Fruit fly (Drosophila melanogaster) whole organism, embryonic: ENCODE measurements around the gene ninaB.

Source experiments
- Aef1 ChIP-seq: fragments of 200-800 bp; sonication (Bioruptor generic); IDR thresholded peaks from 3 replicates; pipeline ENCODE4 v1.3.6; 2022; ENCODE audit warnings: missing biosample characterization, missing genetic modification characterization
- Atf6 ChIP-seq: fragments of 200-800 bp; sonication (Bioruptor generic); IDR thresholded peaks from 2 replicates; pipeline ENCODE4 v1.3.6; 2022; ENCODE audit warnings: missing biosample characterization, missing genetic modification characterization
- B-H2 ChIP-seq: fragments of 200-800 bp; sonication (Bioruptor generic); optimal IDR thresholded peaks from 2 replicates; lab custom pipeline; 2018; ENCODE audit warnings: missing biosample characterization, mild to moderate bottlenecking, missing genetic modification characterization
- CG10366 ChIP-seq: fragments of 200-800 bp; sonication (Bioruptor generic); IDR thresholded peaks from 2 replicates; pipeline ENCODE4 v1.3.6; 2022; ENCODE audit warnings: missing biosample characterization, missing genetic modification characterization
- CG10654 ChIP-seq: fragments of 200-800 bp; sonication (Bioruptor generic); optimal IDR thresholded peaks from 2 replicates; lab custom pipeline; 2016; ENCODE audit warnings: missing biosample characterization, missing genetic modification characterization
- CG11085 ChIP-seq: fragments of 200-800 bp; sonication (Bioruptor generic); IDR thresholded peaks from 2 replicates; pipeline ENCODE4 v1.3.6; 2022; ENCODE audit warnings: missing biosample characterization, missing genetic modification characterization
- CG11456 ChIP-seq: fragments of 200-800 bp; sonication (Bioruptor generic); IDR thresholded peaks from 3 replicates; pipeline ENCODE4 v1.3.6; 2022; ENCODE audit warnings: missing biosample characterization, missing genetic modification characterization
- CG12236 ChIP-seq: fragments of 200-800 bp; sonication (Bioruptor generic); optimal IDR thresholded peaks from 2 replicates; lab custom pipeline; 2016; ENCODE audit warnings: missing biosample characterization, missing genetic modification characterization
- CG1233 ChIP-seq: fragments of 200-800 bp; sonication (Bioruptor generic); optimal IDR thresholded peaks from 4 replicates; lab custom pipeline; 2018; ENCODE audit warnings: missing biosample characterization, mild to moderate bottlenecking, missing genetic modification characterization
- CG15011 ChIP-seq: fragments of 200-800 bp; sonication (Bioruptor generic); optimal IDR thresholded peaks from 3 replicates; lab custom pipeline; 2018; ENCODE audit warnings: missing biosample characterization, mild to moderate bottlenecking, missing genetic modification characterization
- CG1832 ChIP-seq: fragments of 200-800 bp; sonication (Bioruptor generic); optimal IDR thresholded peaks from 2 replicates; lab custom pipeline; 2017; ENCODE audit warnings: missing biosample characterization, mild to moderate bottlenecking, missing genetic modification characterization, inconsistent platforms
- CG2116 ChIP-seq: fragments of 200-800 bp; sonication (Bioruptor generic); optimal IDR thresholded peaks from 3 replicates; lab custom pipeline; 2018; ENCODE audit warnings: missing biosample characterization, mild to moderate bottlenecking, missing genetic modification characterization
- CG31388 ChIP-seq: fragments of 200-800 bp; sonication (Bioruptor generic); optimal IDR thresholded peaks from 2 replicates; lab custom pipeline; 2016; ENCODE audit warnings: missing biosample characterization, missing genetic modification characterization
- CG3163 ChIP-seq: fragments of 200-800 bp; sonication (Bioruptor generic); optimal IDR thresholded peaks from 3 replicates; lab custom pipeline; 2016; ENCODE audit warnings: missing biosample characterization, missing genetic modification characterization
- CG34422 ChIP-seq: fragments of 200-800 bp; sonication (Bioruptor generic); IDR thresholded peaks from 3 replicates; pipeline ENCODE4 v1.3.6; 2022; ENCODE audit warnings: missing biosample characterization, missing genetic modification characterization
- CG43689 ChIP-seq: fragments of 200-800 bp; sonication (Bioruptor generic); IDR thresholded peaks from 2 replicates; pipeline ENCODE4 v1.3.6; 2022; ENCODE audit warnings: missing biosample characterization, missing genetic modification characterization
- CG4820 ChIP-seq: fragments of 200-800 bp; sonication (Bioruptor generic); optimal IDR thresholded peaks from 3 replicates; lab custom pipeline; 2016; ENCODE audit warnings: missing biosample characterization, missing genetic modification characterization
- CG7271 ChIP-seq: fragments of 200-800 bp; sonication (Bioruptor generic); optimal IDR thresholded peaks from 2 replicates; lab custom pipeline; 2018; ENCODE audit warnings: missing biosample characterization, mild to moderate bottlenecking, missing genetic modification characterization, moderate library complexity
- CG8478 ChIP-seq: fragments of >200 bp; optimal IDR thresholded peaks from 2 replicates; lab custom pipeline; 2018
- CTCF ChIP-seq: fragments of 200-800 bp; sonication (Bioruptor generic); optimal IDR thresholded peaks from 2 replicates; lab custom pipeline; 2017; ENCODE audit warnings: missing biosample characterization, mild to moderate bottlenecking, missing genetic modification characterization, moderate library complexity
- MTF-1 ChIP-seq: fragments of 200-800 bp; sonication (Bioruptor generic); optimal IDR thresholded peaks from 2 replicates; lab custom pipeline; 2018; ENCODE audit warnings: missing biosample characterization, mild to moderate bottlenecking, missing genetic modification characterization, borderline replicate concordance
- Med ChIP-seq: fragments of 200-800 bp; sonication (Bioruptor generic); peaks from one replicate; lab custom pipeline; 2016; ENCODE audit warnings: missing biosample characterization, missing genetic modification characterization, mild to moderate bottlenecking, inconsistent platforms, moderate library complexity
- NC2α ChIP-seq: fragments of 200-800 bp; sonication (Bioruptor generic); optimal IDR thresholded peaks from 2 replicates; lab custom pipeline; 2016; ENCODE audit warnings: missing biosample characterization, missing genetic modification characterization
- Oli ChIP-seq: fragments of 200-800 bp; sonication (Bioruptor generic); optimal IDR thresholded peaks from 2 replicates; lab custom pipeline; 2018; ENCODE audit warnings: missing biosample characterization, mild to moderate bottlenecking, missing genetic modification characterization, moderate library complexity
- Vsx1 ChIP-seq: fragments of 200-800 bp; sonication (Bioruptor generic); optimal IDR thresholded peaks from 2 replicates; lab custom pipeline; 2017; ENCODE audit warnings: missing biosample characterization, mild to moderate bottlenecking, missing genetic modification characterization, missing genetic modification reagents
- abd-A ChIP-seq: fragments of 200-800 bp; sonication (Bioruptor generic); optimal IDR thresholded peaks from 3 replicates; lab custom pipeline; 2019; ENCODE audit warnings: missing biosample characterization, mild to moderate bottlenecking, missing genetic modification characterization, moderate library complexity
- bsh ChIP-seq, 2 experiments: fragments of 200-800 bp; sonication (Bioruptor generic); optimal IDR thresholded peaks; 2 replicates each; lab custom pipeline; 2017 to 2018; ENCODE audit warnings: mild to moderate bottlenecking in 2 of 2, missing biosample characterization in 2 of 2, missing genetic modification characterization in 2 of 2, moderate library complexity in 1 of 2
- chm ChIP-seq: fragments of 200-800 bp; sonication (Bioruptor generic); IDR thresholded peaks from 2 replicates; pipeline ENCODE4 v1.3.6; 2022; ENCODE audit warnings: missing biosample characterization, missing genetic modification characterization
- danr ChIP-seq: fragments of 200-800 bp; sonication (Bioruptor generic); IDR thresholded peaks from 2 replicates; pipeline ENCODE4 v1.3.6; 2022; ENCODE audit warnings: missing biosample characterization, missing genetic modification characterization
- dati ChIP-seq: fragments of 200-800 bp; sonication (Bioruptor generic); IDR thresholded peaks from 2 replicates; pipeline ENCODE4 v1.3.6; 2022; ENCODE audit warnings: missing biosample characterization, missing genetic modification characterization
- dimm ChIP-seq: fragments of 200-800 bp; sonication (Bioruptor generic); IDR thresholded peaks from 2 replicates; pipeline ENCODE4 v1.3.6; 2022; ENCODE audit warnings: missing biosample characterization, missing genetic modification characterization
- emc ChIP-seq: fragments of 200-800 bp; sonication (Bioruptor generic); optimal IDR thresholded peaks from 2 replicates; lab custom pipeline; 2016; ENCODE audit warnings: missing biosample characterization, missing genetic modification characterization
- ems ChIP-seq: fragments of 200-800 bp; sonication (Bioruptor generic); optimal IDR thresholded peaks from 3 replicates; lab custom pipeline; 2016; ENCODE audit warnings: missing biosample characterization, missing genetic modification characterization
- hbn ChIP-seq: fragments of 200-800 bp; sonication (Bioruptor generic); IDR thresholded peaks from 2 replicates; pipeline ENCODE4 v1.3.6; 2022; ENCODE audit warnings: missing biosample characterization, missing genetic modification characterization; ENCODE audit not compliant: partially characterized antibody
- inv ChIP-seq: fragments of 200-800 bp; sonication (Bioruptor generic); IDR thresholded peaks from 2 replicates; pipeline ENCODE4 v1.3.6; 2022; ENCODE audit warnings: missing biosample characterization, missing genetic modification characterization; ENCODE audit not compliant: partially characterized antibody
- jumu ChIP-seq: fragments of 200-800 bp; sonication (Bioruptor generic); optimal IDR thresholded peaks from 3 replicates; lab custom pipeline; 2016; ENCODE audit warnings: missing biosample characterization, missing genetic modification characterization
- ken ChIP-seq: fragments of 200-800 bp; sonication (Bioruptor generic); IDR thresholded peaks from 3 replicates; pipeline ENCODE4 v1.3.6; 2022; ENCODE audit warnings: missing biosample characterization, missing genetic modification characterization
- lab ChIP-seq: fragments of 200-800 bp; sonication (Bioruptor generic); optimal IDR thresholded peaks from 3 replicates; lab custom pipeline; 2017; ENCODE audit warnings: missing biosample characterization, missing genetic modification characterization, mild to moderate bottlenecking, moderate library complexity, missing genetic modification reagents
- lilli ChIP-seq: fragments of 200-800 bp; sonication (Bioruptor generic); optimal IDR thresholded peaks from 3 replicates; lab custom pipeline; 2016; ENCODE audit warnings: missing biosample characterization, missing genetic modification characterization
- nerfin-1 ChIP-seq: fragments of 200-800 bp; sonication (Bioruptor generic); optimal IDR thresholded peaks from 3 replicates; lab custom pipeline; 2019; ENCODE audit warnings: missing biosample characterization, mild to moderate bottlenecking, missing genetic modification characterization, moderate library complexity
- pb ChIP-seq: fragments of 200-800 bp; sonication (Bioruptor generic); optimal IDR thresholded peaks from 3 replicates; lab custom pipeline; 2016; ENCODE audit warnings: missing biosample characterization, missing genetic modification characterization
- prd ChIP-seq, 3 experiments: fragments of >200 bp in 2 of 3; fragments of 200-800 bp in 1 of 3; sonication (Bioruptor generic) in 1 of 3; optimal IDR thresholded peaks in 2 of 3; IDR thresholded peaks in 1 of 3; 2 replicates in 2 of 3; 3 replicates in 1 of 3; pipeline versions ENCODE4 v1.3.6 to Lab custom; 2017 to 2022; ENCODE audit warnings: missing biosample characterization in 1 of 3, missing genetic modification characterization in 1 of 3
- pum ChIP-seq: fragments of 200-800 bp; sonication (Bioruptor generic); optimal IDR thresholded peaks from 2 replicates; lab custom pipeline; 2016; ENCODE audit warnings: missing biosample characterization, missing genetic modification characterization
- schlank ChIP-seq: fragments of 200-800 bp; sonication (Bioruptor generic); optimal IDR thresholded peaks from 2 replicates; lab custom pipeline; 2018; ENCODE audit warnings: missing biosample characterization, mild to moderate bottlenecking, missing genetic modification characterization
- sim ChIP-seq: fragments of 200-800 bp; sonication (Bioruptor generic); IDR thresholded peaks from 2 replicates; pipeline ENCODE4 v1.3.6; 2022; ENCODE audit warnings: missing biosample characterization, missing genetic modification characterization
- sr ChIP-seq: fragments of 200-800 bp; sonication (Bioruptor generic); IDR thresholded peaks from 3 replicates; pipeline ENCODE4 v1.3.6; 2022; ENCODE audit warnings: missing biosample characterization, missing genetic modification characterization
- stc ChIP-seq: fragments of 200-800 bp; sonication (Bioruptor generic); IDR thresholded peaks from 2 replicates; pipeline ENCODE4 v1.3.6; 2022; ENCODE audit warnings: missing biosample characterization, missing genetic modification characterization
- tll ChIP-seq, 2 experiments: fragments of 200-800 bp in 1 of 2; fragments of >200 bp in 1 of 2; sonication (Bioruptor generic) in 1 of 2; optimal IDR thresholded peaks; 2 replicates each; lab custom pipeline; 2017 to 2019; ENCODE audit warnings: missing biosample characterization in 2 of 2, missing genetic modification characterization in 2 of 2, mild to moderate bottlenecking in 1 of 2, moderate library complexity in 1 of 2
- zfh2 ChIP-seq: fragments of 200-800 bp; sonication (Bioruptor generic); optimal IDR thresholded peaks from 2 replicates; lab custom pipeline; 2016; ENCODE audit warnings: missing biosample characterization, missing genetic modification characterization

Gene ninaB

dm6 chr3R:13676137-13677086, 24.0 kb upstream of the ninaB start, which contains the start of the genes Lkb1 and CG9588 (continued):
- peak; percentile 65 for TF ChIP-seq Aef1 (GFP tag; lab: Robert Waterston, UW)
- no peak for TF ChIP-seq CG1832 (GFP tag; lab: Kevin White, UChicago)
- TF ChIP-seq schlank (tag; lab: Kevin White, UChicago), result no peak
- TF ChIP-seq Vsx1 (GFP tag; lab: Kevin White, UChicago), result no peak
- peak; percentile 61 for TF ChIP-seq lab (GFP tag; lab: Kevin White, UChicago)
- TF ChIP-seq MTF-1 (GFP tag; lab: Kevin White, UChicago), result no peak
- TF ChIP-seq CG10366 (GFP tag; lab: Robert Waterston, UW), result peak; percentile 75
- TF ChIP-seq CG11085 (GFP tag; lab: Robert Waterston, UW), result peak; percentile 69
- peak; percentile 18; the same call in 1 of the 2 replicates for TF ChIP-seq sim (GFP tag; lab: Robert Waterston, UW)
- no peak for TF ChIP-seq CG15011 (GFP tag; lab: Kevin White, UChicago)
- TF ChIP-seq CG10654 (GFP tag; lab: Kevin White, UChicago), result peak; percentile 5
- TF ChIP-seq CG1233 (GFP tag; lab: Kevin White, UChicago), result peak; percentile 32
- TF ChIP-seq dati, result peak; percentile 20; the same call in 1 of the 2 replicates
- TF ChIP-seq CG7271, result no peak
- TF ChIP-seq sr (GFP tag; lab: Robert Waterston, UW), result peak; percentile 68; the same call in 2 of the 3 replicates
- TF ChIP-seq CG34422, result peak; percentile 81
- no peak for TF ChIP-seq CG8478 (lab: Kevin White, UChicago)
- peak; percentile 93 for TF ChIP-seq Med (GFP tag; lab: Kevin White, UChicago)
- TF ChIP-seq CG3163 (GFP tag; lab: Kevin White, UChicago), result no peak
- peak; percentile 34 to 46 for TF ChIP-seq bsh (GFP tag; optimal IDR thresholded peaks at IDR 0.05; lab: Kevin White, UChicago)
- TF ChIP-seq NC2α, result no peak
- TF ChIP-seq jumu (GFP tag; lab: Kevin White, UChicago), result peak; percentile 52
- no peak for TF ChIP-seq hbn (GFP tag; lab: Robert Waterston, UW)
- TF ChIP-seq dimm, result no peak
- TF ChIP-seq B-H2 (GFP tag; lab: Kevin White, UChicago), result no peak
- no peak for TF ChIP-seq CG4820
- TF ChIP-seq ken, result peak; percentile 81
- TF ChIP-seq pb (GFP tag; lab: Kevin White, UChicago), result peak; percentile 53
- TF ChIP-seq nerfin-1 (tag; lab: Kevin White, UChicago), result no peak
- no peak for TF ChIP-seq prd (optimal IDR thresholded peaks at IDR 0.05; lab: Kevin White, UChicago)
- TF ChIP-seq prd (GFP tag; IDR thresholded peaks at IDR 0.05; lab: Robert Waterston, UW), result peak; percentile 89
- no peak for TF ChIP-seq CG31388 (GFP tag; lab: Kevin White, UChicago)
- TF ChIP-seq pum (GFP tag; lab: Kevin White, UChicago), result peak; percentile 29
- no peak for TF ChIP-seq abd-A (tag; lab: Kevin White, UChicago)
- TF ChIP-seq tll (GFP tag; optimal IDR thresholded peaks at IDR 0.05; lab: Kevin White, UChicago), result no peak
- TF ChIP-seq CG43689 (GFP tag; lab: Robert Waterston, UW), result peak; percentile 55
- TF ChIP-seq CG12236 (GFP tag; lab: Kevin White, UChicago), result no peak
- peak; percentile 71 for TF ChIP-seq CTCF (GFP tag; lab: Kevin White, UChicago)
- peak; percentile 90 for TF ChIP-seq CG11456 (GFP tag; lab: Robert Waterston, UW)
- TF ChIP-seq ems (GFP tag; lab: Kevin White, UChicago), result peak; percentile 31
- TF ChIP-seq CG2116 (GFP tag; lab: Kevin White, UChicago), result peak; percentile 41
- TF ChIP-seq emc (GFP tag; lab: Kevin White, UChicago), result peak; percentile 45
- TF ChIP-seq Oli (tag; lab: Kevin White, UChicago), result peak; percentile 22
- TF ChIP-seq zfh2 (GFP tag; lab: Kevin White, UChicago), result peak; percentile 65
- peak; percentile 78 for TF ChIP-seq chm
- TF ChIP-seq Atf6 (GFP tag; lab: Robert Waterston, UW), result peak; percentile 71
- TF ChIP-seq stc, result no peak
- no peak for TF ChIP-seq inv
- TF ChIP-seq danr (GFP tag; lab: Robert Waterston, UW), result no peak
- peak; percentile 71 for TF ChIP-seq lilli (GFP tag; lab: Kevin White, UChicago)
